Fruit fly (Drosophila melanogaster): Measurements from ENCODE around the gene jagn.

The jagn gene

DNA sequence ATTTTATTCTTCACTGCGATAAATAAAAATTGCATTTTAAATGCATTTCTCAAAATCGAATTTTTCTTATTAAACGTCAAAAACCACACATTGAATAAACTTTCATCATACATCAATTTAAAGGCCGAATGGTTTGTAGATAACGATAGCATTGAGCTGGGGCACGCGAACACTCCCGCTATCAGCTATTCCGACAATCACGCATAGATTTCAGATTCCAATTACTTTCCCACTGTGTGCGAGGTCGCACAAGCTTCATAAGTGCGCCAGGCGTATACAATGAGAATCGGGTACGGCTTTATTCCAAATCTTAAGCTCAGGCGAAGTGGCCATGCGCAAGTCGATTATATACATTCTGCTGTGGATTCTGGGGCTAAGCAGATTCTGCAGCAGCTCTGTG lies 42.6 kb downstream of the jagn start, which contains the start of gene CG46303:
TSS of gene CG46303 (plus strand) at position 223 of the 400 bp plus-strand sequence.
- no peak for TF ChIP-seq EcR (GFP tag; optimal IDR thresholded peaks at IDR 0.05)

DNA sequence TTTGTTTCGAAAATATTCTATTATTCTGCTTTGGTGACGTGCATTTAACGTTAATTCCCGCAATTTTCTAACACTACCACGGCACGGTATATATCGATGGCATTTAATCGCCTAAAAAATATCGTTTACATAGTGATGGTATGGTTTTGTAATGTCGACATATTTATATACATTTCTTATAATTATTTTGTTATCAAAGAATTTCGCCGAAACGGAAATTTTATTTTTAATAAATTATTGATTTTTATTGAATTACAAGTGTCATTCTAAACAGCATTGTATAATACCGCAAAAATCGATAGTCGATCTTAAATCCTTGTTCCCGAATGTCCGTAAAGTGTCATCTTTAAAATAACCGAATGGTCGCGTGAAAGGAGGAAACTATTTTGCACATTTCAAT lies 45.3 kb downstream of the jagn start, which contains the start of the genes Sec20 and dgrn:
TSS of gene Sec20 (minus strand) at position 77 of the 400 bp plus-strand sequence.
TSS of gene dgrn (plus strand) at position 160 of the 400 bp plus-strand sequence.
- no peak for TF ChIP-seq usp (GFP tag; optimal IDR thresholded peaks at IDR 0.05)
- TF ChIP-seq EcR (GFP tag; optimal IDR thresholded peaks at IDR 0.05): no peak
- TF ChIP-seq psq (optimal IDR thresholded peaks at IDR 0.05): no peak
- TF ChIP-seq pan (optimal IDR thresholded peaks at IDR 0.05): no peak

DNA sequence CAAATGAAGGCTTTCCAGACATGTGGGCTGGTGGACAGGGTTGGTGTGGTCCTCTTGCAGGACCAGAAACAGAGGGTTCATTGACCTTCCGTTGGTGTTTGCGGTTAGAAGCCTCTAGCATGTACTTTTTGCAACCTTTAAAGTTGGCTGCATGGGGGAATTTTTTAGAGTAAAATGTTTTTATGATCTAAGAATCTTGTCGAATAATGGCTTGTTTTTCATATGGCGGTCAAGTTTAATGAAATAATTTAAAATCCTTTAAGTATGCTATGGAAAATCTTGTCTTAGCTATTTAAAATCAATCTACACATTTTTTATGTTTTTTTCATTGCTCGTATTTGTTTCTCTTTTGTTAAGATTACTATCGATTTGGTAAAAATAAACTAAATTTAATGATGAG lies 50.6 kb downstream of the jagn start, which contains the start of gene glob3:
TSS of gene glob3 (plus strand) at position 301 of the 400 bp plus-strand sequence.
- TF ChIP-seq EcR (GFP tag; optimal IDR thresholded peaks at IDR 0.05) (no peak), usp (GFP tag; optimal IDR thresholded peaks at IDR 0.05) (no peak), CG8478 (optimal IDR thresholded peaks at IDR 0.05) (no peak), Dll (optimal IDR thresholded peaks at IDR 0.05) (no peak), pan (optimal IDR thresholded peaks at IDR 0.05) (no peak), psq (optimal IDR thresholded peaks at IDR 0.05) (no peak)
